Worm (Caenorhabditis elegans) whole organism, early embryonic: Measurements from ENCODE around the gene Y11D7A.10.

Experiments
- ama-1 ChIP-seq: fragments of 150-350 bp; optimal IDR thresholded peaks from 2 replicates; lab custom pipeline; 2014
- ceh-13 ChIP-seq: fragments of 200-800 bp; sonication (Bioruptor generic); optimal IDR thresholded peaks from 2 replicates; lab custom pipeline; 2018; ENCODE audit warnings: mild to moderate bottlenecking, missing genetic modification characterization, missing compliant biosample characterization
- ets-7 ChIP-seq: sonication (generic microtip); optimal IDR thresholded peaks from 2 replicates; lab custom pipeline; 2016; ENCODE audit warnings: missing genotype, missing genetic modification characterization, missing compliant biosample characterization
- sea-1 ChIP-seq: fragments of 200-800 bp; sonication (Bioruptor generic); conservative IDR thresholded peaks from 2 replicates; pipeline ENCODE4 v1.3.6; 2022; ENCODE audit warnings: missing genetic modification characterization, missing compliant biosample characterization

- TF ChIP-seq sea-1 (GFP tag; lab: Robert Waterston, UW) (no peak), ceh-13 (GFP tag; lab: Kevin White, UChicago) (no peak), ama-1 (lab: Kevin White, UChicago) (no peak), ets-7 (tag; lab: Kevin White, UChicago) (no peak)
These were observed 20.4 kb downstream of the Y11D7A.10 start for ce11 chrIV:9239151-9239550.
